Fruit fly (Drosophila melanogaster) whole organism, embryonic: Measurements from ENCODE around the gene pnt.
A peak's percentile ranks its signal among the peaks of the same experiment; 100 is the strongest.

Experiments used
- Bteb2 ChIP-seq: fragments of 200-800 bp; sonication (Bioruptor generic); optimal IDR thresholded peaks from 2 replicates; lab custom pipeline; 2016; ENCODE audit warnings: missing biosample characterization, missing genetic modification characterization
- C15 ChIP-seq: fragments of 200-800 bp; sonication (Bioruptor generic); IDR thresholded peaks from 3 replicates; pipeline ENCODE4 v1.3.6; 2022; ENCODE audit warnings: missing biosample characterization, missing genetic modification characterization
- CG10267 ChIP-seq: fragments of 200-800 bp; sonication (Bioruptor generic); optimal IDR thresholded peaks from 2 replicates; lab custom pipeline; 2018; ENCODE audit warnings: missing biosample characterization, mild to moderate bottlenecking, missing genetic modification characterization, moderate library complexity
- CG10274 ChIP-seq: fragments of 200-800 bp; sonication (Bioruptor generic); optimal IDR thresholded peaks from 3 replicates; lab custom pipeline; 2017; ENCODE audit warnings: missing biosample characterization, mild to moderate bottlenecking, missing genetic modification characterization
- CG10543 ChIP-seq: fragments of 200-800 bp; sonication (Bioruptor generic); optimal IDR thresholded peaks from 3 replicates; lab custom pipeline; 2017; ENCODE audit warnings: missing biosample characterization, mild to moderate bottlenecking, missing genetic modification characterization, moderate library complexity
- CG10654 ChIP-seq: fragments of 200-800 bp; sonication (Bioruptor generic); optimal IDR thresholded peaks from 2 replicates; lab custom pipeline; 2016; ENCODE audit warnings: missing biosample characterization, missing genetic modification characterization
- CG12942 ChIP-seq: fragments of 200-800 bp; sonication (Bioruptor generic); optimal IDR thresholded peaks from 3 replicates; lab custom pipeline; 2016; ENCODE audit warnings: missing biosample characterization, missing genetic modification characterization
- CG13624 ChIP-seq: fragments of 200-800 bp; sonication (Bioruptor generic); optimal IDR thresholded peaks from 2 replicates; lab custom pipeline; 2016; ENCODE audit warnings: missing biosample characterization, missing genetic modification characterization
- CG14965 ChIP-seq: fragments of 200-800 bp; sonication (Bioruptor generic); optimal IDR thresholded peaks from 2 replicates; lab custom pipeline; 2016; ENCODE audit warnings: missing biosample characterization, missing genetic modification characterization, borderline replicate concordance
- CG15011 ChIP-seq: fragments of 200-800 bp; sonication (Bioruptor generic); optimal IDR thresholded peaks from 3 replicates; lab custom pipeline; 2018; ENCODE audit warnings: missing biosample characterization, mild to moderate bottlenecking, missing genetic modification characterization
- CG16863 ChIP-seq: fragments of 200-800 bp; sonication (Bioruptor generic); optimal IDR thresholded peaks from 3 replicates; lab custom pipeline; 2016; ENCODE audit warnings: missing biosample characterization, missing genetic modification characterization
- CG18011 ChIP-seq: fragments of 200-800 bp; sonication (Bioruptor generic); optimal IDR thresholded peaks from 2 replicates; lab custom pipeline; 2017; ENCODE audit warnings: missing biosample characterization, missing genetic modification characterization, mild to moderate bottlenecking, moderate library complexity, missing genotype
- CG2199 ChIP-seq: fragments of 200-800 bp; sonication (Bioruptor generic); IDR thresholded peaks from 3 replicates; pipeline ENCODE4 v1.3.6; 2022; ENCODE audit warnings: missing biosample characterization, missing genetic modification characterization
- CG31224 ChIP-seq: fragments of 200-800 bp; sonication (Bioruptor generic); IDR thresholded peaks from 2 replicates; pipeline ENCODE4 v1.3.6; 2022; ENCODE audit warnings: missing biosample characterization, missing genetic modification characterization
- CG3847 ChIP-seq: fragments of 200-800 bp; sonication (Bioruptor generic); IDR thresholded peaks from 2 replicates; pipeline ENCODE4 v1.3.6; 2022; ENCODE audit warnings: missing biosample characterization, missing genetic modification characterization
- CG42726 ChIP-seq: fragments of 200-800 bp; sonication (Bioruptor generic); IDR thresholded peaks from 2 replicates; pipeline ENCODE4 v1.3.6; 2022; ENCODE audit warnings: missing biosample characterization, missing genetic modification characterization; ENCODE audit not compliant: partially characterized antibody
- CG4360 ChIP-seq: fragments of 200-800 bp; sonication (Bioruptor generic); IDR thresholded peaks from 2 replicates; pipeline ENCODE4 v1.3.6; 2022; ENCODE audit warnings: missing biosample characterization, missing genetic modification characterization
- CG4404 ChIP-seq: fragments of 200-800 bp; sonication (Bioruptor generic); IDR thresholded peaks from 2 replicates; pipeline ENCODE4 v1.3.6; 2022; ENCODE audit warnings: missing biosample characterization, missing genetic modification characterization
- CG5245 ChIP-seq: fragments of 200-800 bp; sonication (Bioruptor generic); optimal IDR thresholded peaks from 3 replicates; lab custom pipeline; 2016; ENCODE audit warnings: missing biosample characterization, missing genetic modification characterization
- CG6854 ChIP-seq: fragments of 200-800 bp; sonication (Bioruptor generic); optimal IDR thresholded peaks from 3 replicates; lab custom pipeline; 2017; ENCODE audit warnings: missing biosample characterization, mild to moderate bottlenecking, missing genetic modification characterization
- CG8765 ChIP-seq: fragments of 200-800 bp; sonication (Bioruptor generic); IDR thresholded peaks from 2 replicates; pipeline ENCODE4 v1.3.6; 2022; ENCODE audit warnings: missing biosample characterization, missing genetic modification characterization
- CG8944 ChIP-seq: fragments of 200-800 bp; sonication (Bioruptor generic); optimal IDR thresholded peaks from 3 replicates; lab custom pipeline; 2016; ENCODE audit warnings: missing biosample characterization, missing genetic modification characterization
- CrebB ChIP-seq: fragments of 200-800 bp; sonication (Bioruptor generic); optimal IDR thresholded peaks from 3 replicates; lab custom pipeline; 2018; ENCODE audit warnings: missing biosample characterization, mild to moderate bottlenecking, missing genetic modification characterization
- Drgx ChIP-seq: fragments of 200-800 bp; sonication (Bioruptor generic); IDR thresholded peaks from 2 replicates; pipeline ENCODE4 v1.3.6; 2022; ENCODE audit warnings: missing biosample characterization, missing genetic modification characterization
- Ets65A ChIP-seq: fragments of 200-800 bp; sonication (Bioruptor generic); peaks from one replicate; lab custom pipeline; 2016; ENCODE audit warnings: missing biosample characterization, missing genetic modification characterization
- HmgD ChIP-seq: fragments of 200-800 bp; sonication (Bioruptor generic); optimal IDR thresholded peaks from 3 replicates; lab custom pipeline; 2016; ENCODE audit warnings: missing biosample characterization, missing genetic modification characterization
- Hr78 ChIP-seq, 2 experiments: fragments of 200-800 bp in 1 of 2; fragments of >200 bp in 1 of 2; sonication (Bioruptor generic) in 1 of 2; optimal IDR thresholded peaks; 2 replicates each; lab custom pipeline; 2017 to 2019; ENCODE audit warnings: missing biosample characterization in 2 of 2, missing genetic modification characterization in 2 of 2, mild to moderate bottlenecking in 1 of 2, moderate library complexity in 1 of 2
- MBD-R2 ChIP-seq: fragments of 200-800 bp; sonication (Bioruptor generic); IDR thresholded peaks from 2 replicates; pipeline ENCODE4 v1.3.6; 2022; ENCODE audit warnings: missing biosample characterization, missing genetic modification characterization
- Max ChIP-seq: fragments of 200-800 bp; sonication (Bioruptor generic); optimal IDR thresholded peaks from 2 replicates; lab custom pipeline; 2016; ENCODE audit warnings: missing biosample characterization, mild to moderate bottlenecking, missing genetic modification characterization
- NC2β ChIP-seq: fragments of 200-800 bp; sonication (Bioruptor generic); optimal IDR thresholded peaks from 2 replicates; lab custom pipeline; 2016; ENCODE audit warnings: missing biosample characterization, missing genetic modification characterization
- Ravus ChIP-seq: fragments of 200-800 bp; sonication (Bioruptor generic); IDR thresholded peaks from 2 replicates; pipeline ENCODE4 v1.3.6; 2022; ENCODE audit warnings: missing biosample characterization, missing genetic modification characterization
- Side ChIP-seq: fragments of 200-800 bp; sonication (Bioruptor generic); optimal IDR thresholded peaks from 2 replicates; lab custom pipeline; 2016; ENCODE audit warnings: missing biosample characterization, missing genetic modification characterization
- Spps ChIP-seq: fragments of 200-800 bp; sonication (Bioruptor generic); optimal IDR thresholded peaks from 2 replicates; lab custom pipeline; 2018; ENCODE audit warnings: missing biosample characterization, mild to moderate bottlenecking, missing genetic modification characterization
- Stat92E ChIP-seq, 3 experiments: fragments of >200 bp in 2 of 3; fragments of 200-800 bp in 1 of 3; sonication (Bioruptor generic) in 1 of 3; optimal IDR thresholded peaks; 2 replicates each; lab custom pipeline; 2017 to 2019; ENCODE audit warnings: missing biosample characterization in 3 of 3, missing genetic modification characterization in 3 of 3, mild to moderate bottlenecking in 1 of 3, moderate library complexity in 1 of 3
- ase ChIP-seq: fragments of 200-800 bp; sonication (Bioruptor generic); IDR thresholded peaks from 3 replicates; pipeline ENCODE4 v1.3.6; 2022; ENCODE audit warnings: missing biosample characterization, missing genetic modification characterization
- az2 ChIP-seq: fragments of 200-800 bp; sonication (Bioruptor generic); optimal IDR thresholded peaks from 3 replicates; lab custom pipeline; 2016; ENCODE audit warnings: missing biosample characterization, missing genetic modification characterization
- btn ChIP-seq: fragments of 200-800 bp; sonication (Bioruptor generic); optimal IDR thresholded peaks from 2 replicates; lab custom pipeline; 2016; ENCODE audit warnings: missing biosample characterization, missing genetic modification characterization
- dan ChIP-seq: fragments of 200-800 bp; sonication (Bioruptor generic); IDR thresholded peaks from 2 replicates; pipeline ENCODE4 v1.3.6; 2022; ENCODE audit warnings: missing biosample characterization, missing genetic modification characterization
- danr ChIP-seq: fragments of 200-800 bp; sonication (Bioruptor generic); IDR thresholded peaks from 2 replicates; pipeline ENCODE4 v1.3.6; 2022; ENCODE audit warnings: missing biosample characterization, missing genetic modification characterization
- dpn ChIP-seq, 2 experiments: fragments of 200-800 bp; sonication (Bioruptor generic); optimal IDR thresholded peaks; 3 replicates each; lab custom pipeline; 2016; ENCODE audit warnings: missing biosample characterization in 2 of 2, missing genetic modification characterization in 2 of 2
- gcm ChIP-seq: fragments of 200-800 bp; sonication (Bioruptor generic); optimal IDR thresholded peaks from 2 replicates; lab custom pipeline; 2019; ENCODE audit warnings: missing biosample characterization, mild to moderate bottlenecking, missing genetic modification characterization, moderate library complexity
- gfzf ChIP-seq: fragments of 200-800 bp; sonication (Bioruptor generic); optimal IDR thresholded peaks from 2 replicates; lab custom pipeline; 2016; ENCODE audit warnings: missing biosample characterization, mild to moderate bottlenecking, missing genetic modification characterization, moderate library complexity
- lab ChIP-seq: fragments of 200-800 bp; sonication (Bioruptor generic); optimal IDR thresholded peaks from 3 replicates; lab custom pipeline; 2017; ENCODE audit warnings: missing biosample characterization, missing genetic modification characterization, mild to moderate bottlenecking, moderate library complexity, missing genetic modification reagents
- lola ChIP-seq, 3 experiments: fragments of >200 bp in 2 of 3; fragments of 200-800 bp in 1 of 3; sonication (Bioruptor generic) in 1 of 3; optimal IDR thresholded peaks; 2 replicates each; lab custom pipeline; 2017 to 2019; ENCODE audit warnings: missing biosample characterization in 3 of 3, missing genetic modification characterization in 3 of 3, mild to moderate bottlenecking in 1 of 3, moderate library complexity in 1 of 3
- sens-2 ChIP-seq: fragments of 200-800 bp; sonication (Bioruptor generic); IDR thresholded peaks from 2 replicates; pipeline ENCODE4 v1.3.6; 2022; ENCODE audit warnings: missing biosample characterization, missing genetic modification characterization
- slbo ChIP-seq: fragments of 200-800 bp; sonication (Bioruptor generic); IDR thresholded peaks from 2 replicates; pipeline ENCODE4 v1.3.6; 2022; ENCODE audit warnings: missing biosample characterization, missing genetic modification characterization
- sug ChIP-seq: fragments of 200-800 bp; optimal IDR thresholded peaks from 2 replicates; lab custom pipeline; 2019; ENCODE audit warnings: missing biosample characterization, mild to moderate bottlenecking, missing genetic modification characterization, moderate library complexity
- tap ChIP-seq: fragments of 200-800 bp; optimal IDR thresholded peaks from 3 replicates; lab custom pipeline; 2019; ENCODE audit warnings: missing biosample characterization, mild to moderate bottlenecking, missing genetic modification characterization, moderate library complexity
- tin ChIP-seq: fragments of 200-800 bp; sonication (Bioruptor generic); optimal IDR thresholded peaks from 3 replicates; lab custom pipeline; 2016; ENCODE audit warnings: missing biosample characterization, missing genetic modification characterization
- toy ChIP-seq: fragments of 200-800 bp; sonication (Bioruptor generic); IDR thresholded peaks from 2 replicates; pipeline ENCODE4 v1.3.6; 2022; ENCODE audit warnings: missing biosample characterization, missing genetic modification characterization

pnt gene

DNA sequence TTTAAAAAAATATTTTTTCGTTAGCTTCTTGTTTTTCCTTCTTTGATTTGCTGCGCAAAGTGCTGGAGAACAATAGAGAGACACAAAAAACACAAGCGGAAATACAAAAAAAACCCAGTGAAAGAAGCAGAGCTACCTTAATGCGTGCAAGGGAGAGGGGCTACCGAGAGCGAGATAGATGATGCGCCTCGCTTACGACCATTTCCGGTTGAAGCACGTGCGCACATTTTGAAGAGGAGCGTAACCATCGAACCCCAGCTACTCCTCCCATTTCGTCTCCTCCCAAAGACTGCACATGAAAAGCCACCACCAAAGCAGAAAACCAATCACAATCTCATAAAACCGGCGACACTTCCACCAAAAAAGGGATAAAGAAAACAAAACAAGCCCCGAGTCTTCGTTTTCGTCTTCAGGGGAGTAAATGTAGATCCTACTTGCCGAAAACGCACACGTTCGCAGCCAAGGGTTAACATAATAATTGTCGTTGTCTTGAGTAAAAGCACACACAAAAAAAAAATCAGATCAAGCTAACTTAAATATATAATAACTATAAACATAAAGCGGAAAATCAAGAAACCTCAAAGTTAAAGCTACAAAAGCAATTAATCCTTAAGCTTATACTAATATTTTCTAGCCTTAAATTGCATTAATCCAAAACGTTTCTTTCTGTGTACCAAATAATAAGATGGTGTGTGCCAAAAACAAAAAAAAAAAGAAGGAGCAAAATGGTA lies 48.7 kb downstream of the pnt start (continued):
- TF ChIP-seq Max: peak; percentile 20
- no peak for TF ChIP-seq CG10543 (GFP tag; lab: Kevin White, UChicago)
- TF ChIP-seq Side: no peak
- no peak for TF ChIP-seq gcm (GFP tag; lab: Kevin White, UChicago)
- TF ChIP-seq CG10267 (tag; lab: Kevin White, UChicago): peak; percentile 45
- TF ChIP-seq NC2β (GFP tag; lab: Kevin White, UChicago): no peak
- peak; percentile 20 for TF ChIP-seq CG10654 (GFP tag; lab: Kevin White, UChicago)
- no peak for TF ChIP-seq CG4404
- no peak for TF ChIP-seq CG3847 (GFP tag; lab: Robert Waterston, UW)
- TF ChIP-seq CG15011: no peak
- peak; percentile 13 for TF ChIP-seq tin
- TF ChIP-seq CG5245 (GFP tag; lab: Kevin White, UChicago): peak; percentile 15
- TF ChIP-seq Ravus (GFP tag; lab: Robert Waterston, UW): no peak
- TF ChIP-seq CG8765 (GFP tag; lab: Robert Waterston, UW): no peak
- no peak for TF ChIP-seq CG8944 (GFP tag; lab: Kevin White, UChicago)
- no peak for TF ChIP-seq Hr78 (GFP tag; optimal IDR thresholded peaks at IDR 0.05; lab: Kevin White, UChicago)
- no peak for TF ChIP-seq CrebB
- no peak for TF ChIP-seq sug (tag; lab: Kevin White, UChicago)
- TF ChIP-seq HmgD (GFP tag; lab: Kevin White, UChicago): no peak
- no peak for TF ChIP-seq toy
- TF ChIP-seq lab (GFP tag; lab: Kevin White, UChicago): peak; percentile 58
- TF ChIP-seq MBD-R2 (GFP tag; lab: Robert Waterston, UW): no peak
- no peak for TF ChIP-seq CG13624 (GFP tag; lab: Kevin White, UChicago)
- TF ChIP-seq Drgx (GFP tag; lab: Robert Waterston, UW): no peak
- TF ChIP-seq Ets65A (GFP tag; lab: Kevin White, UChicago): no peak
- TF ChIP-seq ase (GFP tag; lab: Robert Waterston, UW): no peak
- TF ChIP-seq Bteb2: no peak
- no peak for TF ChIP-seq CG31224 (GFP tag; lab: Robert Waterston, UW)
- no peak for TF ChIP-seq CG42726 (GFP tag; lab: Robert Waterston, UW)
- TF ChIP-seq tap (tag; lab: Kevin White, UChicago): no peak
- TF ChIP-seq gfzf (GFP tag; lab: Kevin White, UChicago): no peak
- TF ChIP-seq CG10274 (GFP tag; lab: Kevin White, UChicago): no peak
- no peak for TF ChIP-seq CG18011 (GFP tag; lab: Kevin White, UChicago)
- peak; percentile 21 for TF ChIP-seq az2
- 0 out of 2 replicates have a peak, but pooled peaks have one; percentile 24 for TF ChIP-seq slbo (GFP tag; lab: Robert Waterston, UW)
- peak in 1 of 3 experiments; percentile 60 for TF ChIP-seq lola (GFP tag; optimal IDR thresholded peaks at IDR 0.05; lab: Kevin White, UChicago)
- no peak for TF ChIP-seq CG2199 (GFP tag; lab: Robert Waterston, UW)
- TF ChIP-seq CG16863: no peak
- peak; percentile 23 for TF ChIP-seq Spps
- TF ChIP-seq dan (GFP tag; lab: Robert Waterston, UW): no peak
- peak; percentile 10 for TF ChIP-seq CG12942 (GFP tag; lab: Kevin White, UChicago)
- TF ChIP-seq sens-2: no peak
- no peak for TF ChIP-seq CG14965 (GFP tag; lab: Kevin White, UChicago)
- peak in 1 of 2 experiments; percentile 16 for TF ChIP-seq dpn (GFP tag; optimal IDR thresholded peaks at IDR 0.05; lab: Kevin White, UChicago)
- no peak for TF ChIP-seq CG6854 (GFP tag; lab: Kevin White, UChicago)
- no peak for TF ChIP-seq btn
- no peak for TF ChIP-seq C15 (GFP tag; lab: Robert Waterston, UW)
- no peak for TF ChIP-seq CG4360
- TF ChIP-seq danr (GFP tag; lab: Robert Waterston, UW): no peak
- TF ChIP-seq Stat92E (GFP tag; optimal IDR thresholded peaks at IDR 0.05; lab: Kevin White, UChicago): no peak
